Fruit fly (Drosophila melanogaster) whole organism, pupa: ENCODE data around the gene CG1636.

Source experiments
- CG10348 ChIP-seq: fragments of 200-800 bp; sonication (Bioruptor generic); IDR thresholded peaks from 2 replicates; pipeline ENCODE4 v1.3.6; 2022; ENCODE audit warnings: missing biosample characterization, missing genetic modification characterization
- CG12605 ChIP-seq: fragments of 200-800 bp; sonication (Bioruptor generic); IDR thresholded peaks from 2 replicates; pipeline ENCODE4 v1.3.6; 2022; ENCODE audit warnings: missing biosample characterization, missing genetic modification characterization
- CG13204 ChIP-seq: fragments of 200-800 bp; sonication (Bioruptor generic); optimal IDR thresholded peaks from 2 replicates; lab custom pipeline; 2018; ENCODE audit warnings: missing biosample characterization, mild to moderate bottlenecking, missing genetic modification characterization, moderate library complexity
- CG14655 ChIP-seq: fragments of 200-800 bp; sonication (Bioruptor generic); optimal IDR thresholded peaks from 3 replicates; lab custom pipeline; 2017; ENCODE audit warnings: mild to moderate bottlenecking, missing biosample characterization, missing genetic modification reagents, missing genetic modification characterization
- CG15710 ChIP-seq: fragments of 200-800 bp; sonication (Bioruptor generic); optimal IDR thresholded peaks from 2 replicates; lab custom pipeline; 2018; ENCODE audit warnings: missing biosample characterization, mild to moderate bottlenecking, missing genetic modification characterization, moderate library complexity
- CG17806 ChIP-seq: fragments of 200-800 bp; sonication (Bioruptor generic); optimal IDR thresholded peaks from 2 replicates; lab custom pipeline; 2018; ENCODE audit warnings: missing biosample characterization, mild to moderate bottlenecking, missing genetic modification characterization, moderate library complexity
- CG32121 ChIP-seq: fragments of 200-800 bp; sonication (Bioruptor generic); IDR thresholded peaks from 2 replicates; pipeline ENCODE4 v1.3.6; 2022; ENCODE audit warnings: missing biosample characterization, missing genetic modification characterization
- CG34367 ChIP-seq: fragments of 200-800 bp; sonication (Bioruptor generic); optimal IDR thresholded peaks from 2 replicates; lab custom pipeline; 2018; ENCODE audit warnings: missing biosample characterization, mild to moderate bottlenecking, missing genetic modification characterization
- CG4496 ChIP-seq: fragments of 200-800 bp; sonication (Bioruptor generic); IDR thresholded peaks from 3 replicates; pipeline ENCODE4 v1.3.6; 2022; ENCODE audit warnings: missing biosample characterization, missing genetic modification characterization
- CG8159 ChIP-seq: fragments of 200-800 bp; sonication (Bioruptor generic); optimal IDR thresholded peaks from 3 replicates; lab custom pipeline; 2018; ENCODE audit warnings: missing biosample characterization, mild to moderate bottlenecking, missing genetic modification characterization, moderate library complexity
- CG8301 ChIP-seq: fragments of 200-800 bp; sonication (Bioruptor generic); optimal IDR thresholded peaks from 2 replicates; lab custom pipeline; 2018; ENCODE audit warnings: missing biosample characterization, mild to moderate bottlenecking, missing genetic modification characterization
- CG9948 ChIP-seq: fragments of 200-800 bp; sonication (Bioruptor generic); optimal IDR thresholded peaks from 2 replicates; lab custom pipeline; 2018; ENCODE audit warnings: missing biosample characterization, mild to moderate bottlenecking, missing genetic modification characterization, moderate library complexity
- EcR ChIP-seq: fragments of 200-800 bp; sonication (Bioruptor generic); optimal IDR thresholded peaks from 3 replicates; lab custom pipeline; 2019; ENCODE audit warnings: missing biosample characterization, missing genetic modification characterization, mild to moderate bottlenecking, moderate library complexity, missing genetic modification reagents
- Ets98B ChIP-seq: fragments of 200-800 bp; sonication (Bioruptor generic); IDR thresholded peaks from 2 replicates; pipeline ENCODE4 v1.3.6; 2022; ENCODE audit warnings: missing biosample characterization, missing genetic modification characterization
- Pif1A ChIP-seq: fragments of 200-800 bp; sonication (Bioruptor generic); optimal IDR thresholded peaks from 3 replicates; lab custom pipeline; 2016; ENCODE audit warnings: missing biosample characterization, missing genetic modification characterization
- Pif1B ChIP-seq: fragments of 200-800 bp; sonication (Bioruptor generic); optimal IDR thresholded peaks from 3 replicates; lab custom pipeline; 2016; ENCODE audit warnings: missing biosample characterization, missing genetic modification characterization
- Snoo ChIP-seq: fragments of 200-800 bp; sonication (Bioruptor generic); optimal IDR thresholded peaks from 3 replicates; lab custom pipeline; 2017; ENCODE audit warnings: missing biosample characterization, mild to moderate bottlenecking, missing genetic modification characterization, inconsistent platforms
- fd96Ca ChIP-seq: fragments of 200-800 bp; sonication (Bioruptor generic); IDR thresholded peaks from 3 replicates; pipeline ENCODE4 v1.3.6; 2022; ENCODE audit warnings: missing biosample characterization, missing genetic modification characterization
- gl ChIP-seq: fragments of 200-800 bp; sonication (Bioruptor generic); optimal IDR thresholded peaks from 2 replicates; lab custom pipeline; 2018; ENCODE audit warnings: missing biosample characterization, mild to moderate bottlenecking, missing genetic modification characterization

The CG1636 gene

DNA sequence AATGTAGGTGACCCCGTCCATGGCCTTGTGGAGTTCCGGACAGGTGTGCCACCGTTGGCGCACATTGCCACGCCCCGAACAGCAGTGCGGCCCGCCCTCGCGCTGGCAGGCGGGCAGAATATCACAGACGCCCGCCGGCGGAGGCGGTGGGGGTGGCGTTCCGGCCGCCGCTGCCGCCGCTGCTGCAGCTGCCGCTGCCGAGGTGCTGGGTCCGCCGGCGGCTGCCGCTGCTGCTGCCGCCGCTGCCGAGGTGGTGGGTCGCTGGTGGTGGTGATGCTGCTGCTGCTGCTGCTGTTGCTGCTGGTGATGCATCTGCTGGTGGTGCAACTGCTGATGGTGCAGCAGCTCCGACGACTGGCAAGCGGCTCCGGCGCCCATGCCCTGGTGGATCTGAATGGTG, 11.8 kb downstream of the CG1636 start:
- TF ChIP-seq Pif1B = no peak
- TF ChIP-seq CG4496 (GFP tag; lab: Robert Waterston, UW) = no peak
- TF ChIP-seq CG34367 (tag; lab: Kevin White, UChicago) = no peak
- no peak for TF ChIP-seq CG17806 (tag; lab: Kevin White, UChicago)
- TF ChIP-seq Snoo (tag; lab: Kevin White, UChicago) = no peak
- TF ChIP-seq Ets98B (GFP tag; lab: Robert Waterston, UW) = no peak
- TF ChIP-seq CG8159 (tag; lab: Kevin White, UChicago) = no peak
- TF ChIP-seq CG10348 (GFP tag; lab: Robert Waterston, UW) = no peak
- TF ChIP-seq fd96Ca (GFP tag; lab: Robert Waterston, UW) = no peak
- TF ChIP-seq CG14655 (GFP tag; lab: Kevin White, UChicago) = no peak
- TF ChIP-seq, all 21 proteins: peak for 0

DNA sequence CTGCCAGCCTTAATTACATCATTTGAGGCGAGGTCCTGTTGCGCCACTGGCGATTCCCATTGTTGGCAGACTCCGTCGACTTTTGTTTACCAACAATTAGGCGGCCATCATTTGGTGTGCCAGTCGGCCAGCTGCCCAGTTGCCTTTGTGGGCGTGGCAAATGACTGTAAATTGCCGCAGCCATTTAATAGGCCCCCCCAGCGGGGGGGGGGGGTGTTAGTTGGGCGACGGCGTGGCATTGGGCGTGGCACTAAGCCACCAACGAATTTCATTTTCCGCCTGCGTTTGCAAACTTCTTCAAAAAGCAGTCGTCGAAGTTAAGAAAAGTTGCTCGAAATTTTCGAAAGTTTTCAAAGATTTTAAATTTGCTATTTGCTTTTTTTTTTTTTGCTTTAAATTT, 13.6 kb downstream of the CG1636 start:
- TF ChIP-seq CG12605 (GFP tag; lab: Robert Waterston, UW) (no peak), CG17806 (tag; lab: Kevin White, UChicago) (no peak), CG8301 (no peak), CG32121 (GFP tag; lab: Robert Waterston, UW) (no peak), CG8159 (tag; lab: Kevin White, UChicago) (no peak), CG4496 (GFP tag; lab: Robert Waterston, UW) (no peak), Pif1B (no peak), fd96Ca (GFP tag; lab: Robert Waterston, UW) (no peak), CG13204 (no peak), gl (tag; lab: Kevin White, UChicago) (no peak)

- TF ChIP-seq CG4496 (GFP tag; lab: Robert Waterston, UW) (no peak), CG32121 (GFP tag; lab: Robert Waterston, UW) (no peak), CG9948 (no peak), CG34367 (tag; lab: Kevin White, UChicago) (no peak), CG10348 (GFP tag; lab: Robert Waterston, UW) (no peak), EcR (GFP tag; lab: Kevin White, UChicago) (no peak), Snoo (tag; lab: Kevin White, UChicago) (no peak), CG8301 (no peak), Ets98B (GFP tag; lab: Robert Waterston, UW) (no peak), gl (tag; lab: Kevin White, UChicago) (no peak), CG17806 (tag; lab: Kevin White, UChicago) (no peak), CG15710 (no peak), CG12605 (GFP tag; lab: Robert Waterston, UW) (no peak), CG8159 (tag; lab: Kevin White, UChicago) (no peak), fd96Ca (GFP tag; lab: Robert Waterston, UW) (no peak), Pif1A (GFP tag; lab: Kevin White, UChicago) (no peak)
- TF ChIP-seq, all 21 proteins: peak for 0
Observed at dm6 chrX:8294493-8295337, 21.5 kb downstream of the CG1636 start.
